Worm (Caenorhabditis elegans): ENCODE data around the gene ZK856.11.

ce11 chrV:10204863-10205338 lies at the start of gene ZK856.11, which contains the start of gene ZK856.19:
- TF ChIP-seq fos-1 (tag; optimal IDR thresholded peaks at IDR 0.05) (no peak), nhr-28 (tag; optimal IDR thresholded peaks at IDR 0.05) (no peak), snpc-4 (tag; optimal IDR thresholded peaks at IDR 0.05) (peak; percentile 60), nhr-11 (tag; optimal IDR thresholded peaks at IDR 0.05) (no peak), unc-39 (tag; optimal IDR thresholded peaks at IDR 0.05) (no peak), ceh-82 (tag; optimal IDR thresholded peaks at IDR 0.05) (no peak), mdl-1 (tag; optimal IDR thresholded peaks at IDR 0.05) (no peak), pha-4 (tag; optimal IDR thresholded peaks at IDR 0.05) (peak; percentile 88), zag-1 (tag; optimal IDR thresholded peaks at IDR 0.05) (no peak), lin-15B (tag; optimal IDR thresholded peaks at IDR 0.05) (peak; percentile 92)
